Fruit fly (Drosophila melanogaster): ENCODE data around the gene Rpp14a.

Gene Rpp14a

dm6 chr3R:30091795-30092699 is 35.4 kb downstream of the Rpp14a start:
- TF ChIP-seq spab (GFP tag; optimal IDR thresholded peaks at IDR 0.05) (no peak), Eip93F (GFP tag; optimal IDR thresholded peaks at IDR 0.05) (no peak), CG11762 (GFP tag; optimal IDR thresholded peaks at IDR 0.05; ENCODE audit: insufficient read depth) (no peak), lz (GFP tag; optimal IDR thresholded peaks at IDR 0.05) (no peak), dsx (GFP tag; optimal IDR thresholded peaks at IDR 0.05; ENCODE audit: poor library complexity, severe bottlenecking) (no peak), fd59A (GFP tag; optimal IDR thresholded peaks at IDR 0.05) (no peak), CG6854 (GFP tag; optimal IDR thresholded peaks at IDR 0.05) (no peak), ss (GFP tag; optimal IDR thresholded peaks at IDR 0.05) (no peak), eg (GFP tag; IDR thresholded peaks at IDR 0.05) (no peak), vri (GFP tag; optimal IDR thresholded peaks at IDR 0.05) (no peak), net (GFP tag; optimal IDR thresholded peaks at IDR 0.05) (no peak), pdm3 (GFP tag; optimal IDR thresholded peaks at IDR 0.05) (no peak), topi (GFP tag; optimal IDR thresholded peaks at IDR 0.05) (no peak), CG8119 (GFP tag; IDR thresholded peaks at IDR 0.05) (no peak), CG10631 (GFP tag; optimal IDR thresholded peaks at IDR 0.05) (no peak), Eip75B (GFP tag; optimal IDR thresholded peaks at IDR 0.05) (no peak), Ets96B (tag; optimal IDR thresholded peaks at IDR 0.05) (no peak)

DNA sequence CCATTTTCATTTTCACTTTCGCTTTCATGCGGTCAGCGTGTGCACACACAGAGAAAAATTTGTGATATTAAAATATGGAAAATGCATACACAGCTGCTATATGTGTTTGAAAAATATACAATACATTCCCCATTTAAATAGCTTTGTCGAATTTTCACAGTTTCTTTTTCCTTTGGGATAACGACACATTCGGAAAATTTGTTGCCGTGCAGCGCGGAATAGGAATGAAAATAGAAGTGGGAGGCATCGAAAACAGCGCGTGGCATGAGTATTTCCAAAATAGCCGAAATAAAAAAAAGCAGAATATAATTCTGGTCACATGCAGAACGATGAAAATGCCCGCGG is 36.0 kb downstream of the Rpp14a start:
- TF ChIP-seq Gug (GFP tag; IDR thresholded peaks at IDR 0.05) (0 out of 2 replicates have a peak, but pooled peaks have one; percentile 40), topi (GFP tag; optimal IDR thresholded peaks at IDR 0.05) (peak; percentile 49), CG8119 (GFP tag; IDR thresholded peaks at IDR 0.05) (peak; percentile 79), Eip93F (GFP tag; optimal IDR thresholded peaks at IDR 0.05) (no peak), achi (GFP tag; optimal IDR thresholded peaks at IDR 0.05) (peak; percentile 57), CG34406 (GFP tag; optimal IDR thresholded peaks at IDR 0.05) (peak; percentile 23), lz (GFP tag; optimal IDR thresholded peaks at IDR 0.05) (peak; percentile 29), Sox14 (GFP tag; optimal IDR thresholded peaks at IDR 0.05) (peak; percentile 31), CG6163 (GFP tag; IDR thresholded peaks at IDR 0.05) (peak; percentile 82), Hr39 (GFP tag; optimal IDR thresholded peaks at IDR 0.05) (peak; percentile 61), CG11294 (GFP tag; IDR thresholded peaks at IDR 0.05) (peak; percentile 55), CG4318 (GFP tag; optimal IDR thresholded peaks at IDR 0.05) (peak; percentile 62), Smox (GFP tag; optimal IDR thresholded peaks at IDR 0.05) (peak; percentile 20), CG6276 (GFP tag; optimal IDR thresholded peaks at IDR 0.05) (peak; percentile 54), CG16779 (tag; optimal IDR thresholded peaks at IDR 0.05) (no peak), Sox102F (GFP tag; optimal IDR thresholded peaks at IDR 0.05) (peak; percentile 38), Sox15 (GFP tag; optimal IDR thresholded peaks at IDR 0.05) (no peak), fd59A (GFP tag; optimal IDR thresholded peaks at IDR 0.05) (no peak), ss (GFP tag; optimal IDR thresholded peaks at IDR 0.05) (no peak), Eip75B (GFP tag; optimal IDR thresholded peaks at IDR 0.05) (peak; percentile 28), CG6854 (GFP tag; optimal IDR thresholded peaks at IDR 0.05) (no peak), fd85E (GFP tag; optimal IDR thresholded peaks at IDR 0.05) (no peak), esn (GFP tag; optimal IDR thresholded peaks at IDR 0.05) (peak; percentile 38), CG9139 (GFP tag; optimal IDR thresholded peaks at IDR 0.05) (no peak), CG10631 (GFP tag; optimal IDR thresholded peaks at IDR 0.05) (peak; percentile 51), CG7368 (GFP tag; optimal IDR thresholded peaks at IDR 0.05) (peak; percentile 4), Met (GFP tag; optimal IDR thresholded peaks at IDR 0.05) (peak; percentile 46), CG3919 (GFP tag; optimal IDR thresholded peaks at IDR 0.05) (peak; percentile 57), Ets96B (tag; optimal IDR thresholded peaks at IDR 0.05) (no peak), CG11762 (GFP tag; optimal IDR thresholded peaks at IDR 0.05; ENCODE audit: insufficient read depth) (no peak), dsx (GFP tag; optimal IDR thresholded peaks at IDR 0.05; ENCODE audit: poor library complexity, severe bottlenecking) (no peak), CG10669 (GFP tag; optimal IDR thresholded peaks at IDR 0.05) (no peak), cyc (GFP tag; optimal IDR thresholded peaks at IDR 0.05) (peak; percentile 41), Hr4 (GFP tag; optimal IDR thresholded peaks at IDR 0.05) (peak; percentile 88), eg (GFP tag; IDR thresholded peaks at IDR 0.05) (peak; percentile 85), CG11902 (GFP tag; optimal IDR thresholded peaks at IDR 0.05) (peak; percentile 30), CG6808 (GFP tag; optimal IDR thresholded peaks at IDR 0.05) (no peak), Ets21C (GFP tag; optimal IDR thresholded peaks at IDR 0.05) (peak; percentile 13), spab (GFP tag; optimal IDR thresholded peaks at IDR 0.05) (no peak), CG31627 (GFP tag; optimal IDR thresholded peaks at IDR 0.05) (peak; percentile 51), CG32006 (GFP tag; optimal IDR thresholded peaks at IDR 0.05) (peak; percentile 85), fkh (GFP tag; optimal IDR thresholded peaks at IDR 0.05) (no peak)
